Fruit fly (Drosophila melanogaster) whole organism, embryonic: Measurements from ENCODE around the gene CG10581.

Experiments used
- Blimp-1 ChIP-seq: fragments of 200-800 bp; sonication (Bioruptor generic); optimal IDR thresholded peaks from 3 replicates; lab custom pipeline; 2018; ENCODE audit warnings: missing biosample characterization, missing genetic modification characterization, mild to moderate bottlenecking, moderate library complexity, missing genetic modification reagents
- CG11093 ChIP-seq: fragments of 200-800 bp; sonication (Bioruptor generic); IDR thresholded peaks from 3 replicates; pipeline ENCODE4 v1.3.6; 2022; ENCODE audit warnings: missing biosample characterization, missing genetic modification characterization
- CG11560 ChIP-seq: fragments of 200-800 bp; sonication (Bioruptor generic); IDR thresholded peaks from 3 replicates; pipeline ENCODE4 v1.3.6; 2022; ENCODE audit warnings: missing biosample characterization, missing genetic modification characterization
- CG15696 ChIP-seq: fragments of 200-800 bp; sonication (Bioruptor generic); optimal IDR thresholded peaks from 2 replicates; lab custom pipeline; 2019; ENCODE audit warnings: missing biosample characterization, mild to moderate bottlenecking, missing genetic modification characterization, moderate library complexity
- CG16813 ChIP-seq: fragments of 200-800 bp; sonication (Bioruptor generic); IDR thresholded peaks from 3 replicates; pipeline ENCODE4 v1.3.6; 2022; ENCODE audit warnings: missing biosample characterization, missing genetic modification characterization; ENCODE audit not compliant: partially characterized antibody
- CG17568 ChIP-seq: fragments of 200-800 bp; sonication (Bioruptor generic); optimal IDR thresholded peaks from 2 replicates; lab custom pipeline; 2018; ENCODE audit warnings: missing biosample characterization, mild to moderate bottlenecking, missing genetic modification characterization, moderate library complexity
- CG18011 ChIP-seq: fragments of 200-800 bp; sonication (Bioruptor generic); optimal IDR thresholded peaks from 2 replicates; lab custom pipeline; 2017; ENCODE audit warnings: missing biosample characterization, missing genetic modification characterization, mild to moderate bottlenecking, moderate library complexity, missing genotype
- CG30431 ChIP-seq: fragments of 200-800 bp; sonication (Bioruptor generic); optimal IDR thresholded peaks from 2 replicates; lab custom pipeline; 2017; ENCODE audit warnings: missing biosample characterization, missing genetic modification characterization
- CG32532 ChIP-seq: fragments of 200-800 bp; sonication (Bioruptor generic); IDR thresholded peaks from 2 replicates; pipeline ENCODE4 v1.3.6; 2022; ENCODE audit warnings: missing biosample characterization, missing genetic modification characterization
- CG33557 ChIP-seq: fragments of 200-800 bp; sonication (Bioruptor generic); optimal IDR thresholded peaks from 2 replicates; lab custom pipeline; 2019; ENCODE audit warnings: missing biosample characterization, mild to moderate bottlenecking, missing genetic modification characterization, moderate library complexity
- CG3407 ChIP-seq: fragments of 200-800 bp; sonication (Bioruptor generic); optimal IDR thresholded peaks from 2 replicates; lab custom pipeline; 2018; ENCODE audit warnings: missing biosample characterization, mild to moderate bottlenecking, missing genetic modification characterization
- CG3847 ChIP-seq: fragments of 200-800 bp; sonication (Bioruptor generic); IDR thresholded peaks from 2 replicates; pipeline ENCODE4 v1.3.6; 2022; ENCODE audit warnings: missing biosample characterization, missing genetic modification characterization
- CG5245 ChIP-seq: fragments of 200-800 bp; sonication (Bioruptor generic); optimal IDR thresholded peaks from 3 replicates; lab custom pipeline; 2016; ENCODE audit warnings: missing biosample characterization, missing genetic modification characterization
- CG5953 ChIP-seq: fragments of 200-800 bp; sonication (Bioruptor generic); IDR thresholded peaks from 2 replicates; pipeline ENCODE4 v1.3.6; 2022; ENCODE audit warnings: missing biosample characterization, missing genetic modification characterization
- CG6254 ChIP-seq: fragments of 200-800 bp; sonication (Bioruptor generic); optimal IDR thresholded peaks from 3 replicates; lab custom pipeline; 2017; ENCODE audit warnings: mild to moderate bottlenecking, missing biosample characterization, missing genetic modification reagents, missing genetic modification characterization
- CG6683 ChIP-seq: fragments of 200-800 bp; sonication (Bioruptor generic); optimal IDR thresholded peaks from 2 replicates; lab custom pipeline; 2017; ENCODE audit warnings: missing biosample characterization, mild to moderate bottlenecking, missing genetic modification characterization, missing genetic modification reagents
- CG6765 ChIP-seq: fragments of 200-800 bp; sonication (Bioruptor generic); optimal IDR thresholded peaks from 3 replicates; lab custom pipeline; 2017; ENCODE audit warnings: missing biosample characterization, mild to moderate bottlenecking, missing genetic modification characterization
- CG7556 ChIP-seq: fragments of 200-800 bp; sonication (Bioruptor generic); optimal IDR thresholded peaks from 2 replicates; lab custom pipeline; 2017; ENCODE audit warnings: missing biosample characterization, mild to moderate bottlenecking, missing genetic modification characterization
- D19B ChIP-seq: fragments of 200-800 bp; sonication (Bioruptor generic); optimal IDR thresholded peaks from 2 replicates; lab custom pipeline; 2017; ENCODE audit warnings: missing biosample characterization, mild to moderate bottlenecking, missing genetic modification characterization
- Dbx ChIP-seq: fragments of 200-800 bp; sonication (Bioruptor generic); IDR thresholded peaks from 3 replicates; pipeline ENCODE4 v1.3.6; 2022; ENCODE audit warnings: missing biosample characterization, missing genetic modification characterization
- Doc2 ChIP-seq: fragments of 200-800 bp; sonication (Bioruptor generic); IDR thresholded peaks from 2 replicates; pipeline ENCODE4 v1.3.6; 2022; ENCODE audit warnings: missing biosample characterization, missing genetic modification characterization
- Doc3 ChIP-seq: fragments of 200-800 bp; sonication (Bioruptor generic); IDR thresholded peaks from 3 replicates; pipeline ENCODE4 v1.3.6; 2022; ENCODE audit warnings: missing biosample characterization, missing genetic modification characterization; ENCODE audit not compliant: partially characterized antibody
- Drgx ChIP-seq: fragments of 200-800 bp; sonication (Bioruptor generic); IDR thresholded peaks from 2 replicates; pipeline ENCODE4 v1.3.6; 2022; ENCODE audit warnings: missing biosample characterization, missing genetic modification characterization
- Eip74EF ChIP-seq, 2 experiments: fragments of 200-800 bp in 1 of 2; fragments of >200 bp in 1 of 2; sonication (Bioruptor generic) in 1 of 2; optimal IDR thresholded peaks; 2 replicates each; lab custom pipeline; 2017 to 2019; ENCODE audit warnings: missing biosample characterization in 2 of 2, missing genetic modification characterization in 2 of 2, mild to moderate bottlenecking in 1 of 2, moderate library complexity in 1 of 2
- HLH54F ChIP-seq: fragments of 200-800 bp; sonication (Bioruptor generic); optimal IDR thresholded peaks from 3 replicates; lab custom pipeline; 2016; ENCODE audit warnings: missing biosample characterization, missing genetic modification characterization
- MESR4 ChIP-seq: fragments of 200-800 bp; sonication (Bioruptor generic); optimal IDR thresholded peaks from 2 replicates; lab custom pipeline; 2018; ENCODE audit warnings: missing biosample characterization, mild to moderate bottlenecking, missing genetic modification characterization, moderate library complexity
- Mrtf ChIP-seq: fragments of 200-800 bp; sonication (Bioruptor generic); IDR thresholded peaks from 3 replicates; pipeline ENCODE4 v1.3.6; 2022; ENCODE audit warnings: missing biosample characterization, missing genetic modification characterization
- Myb ChIP-seq: fragments of 200-800 bp; sonication (Bioruptor generic); optimal IDR thresholded peaks from 2 replicates; lab custom pipeline; 2016; ENCODE audit warnings: missing biosample characterization, missing genetic modification characterization
- ab ChIP-seq: fragments of 200-800 bp; sonication (Bioruptor generic); optimal IDR thresholded peaks from 2 replicates; lab custom pipeline; 2016; ENCODE audit warnings: missing biosample characterization, missing genetic modification characterization
- ac ChIP-seq: fragments of 200-800 bp; sonication (Bioruptor generic); optimal IDR thresholded peaks from 3 replicates; lab custom pipeline; 2017; ENCODE audit warnings: missing biosample characterization, mild to moderate bottlenecking, missing genetic modification characterization
- amos ChIP-seq: fragments of 200-800 bp; sonication (Bioruptor generic); IDR thresholded peaks from 2 replicates; pipeline ENCODE4 v1.3.6; 2022; ENCODE audit warnings: missing biosample characterization, missing genetic modification characterization; ENCODE audit not compliant: partially characterized antibody
- br ChIP-seq: fragments of >200 bp; optimal IDR thresholded peaks from 2 replicates; lab custom pipeline; 2017
- ems ChIP-seq: fragments of 200-800 bp; sonication (Bioruptor generic); optimal IDR thresholded peaks from 3 replicates; lab custom pipeline; 2016; ENCODE audit warnings: missing biosample characterization, missing genetic modification characterization
- en ChIP-seq: fragments of 200-800 bp; sonication (Bioruptor generic); optimal IDR thresholded peaks from 2 replicates; lab custom pipeline; 2016; ENCODE audit warnings: missing biosample characterization, missing genetic modification characterization
- ewg ChIP-seq: fragments of 200-800 bp; sonication (Bioruptor generic); optimal IDR thresholded peaks from 3 replicates; lab custom pipeline; 2017; ENCODE audit warnings: mild to moderate bottlenecking, missing biosample characterization, missing genetic modification reagents, missing genetic modification characterization
- fd64A ChIP-seq: fragments of 200-800 bp; sonication (Bioruptor generic); optimal IDR thresholded peaks from 3 replicates; lab custom pipeline; 2018; ENCODE audit warnings: missing biosample characterization, mild to moderate bottlenecking, missing genetic modification characterization
- ftz-f1 ChIP-seq: fragments of 200-800 bp; sonication (Bioruptor generic); optimal IDR thresholded peaks from 2 replicates; lab custom pipeline; 2016; ENCODE audit warnings: missing biosample characterization, missing genetic modification characterization
- kah ChIP-seq: fragments of 200-800 bp; sonication (Bioruptor generic); optimal IDR thresholded peaks from 2 replicates; lab custom pipeline; 2018; ENCODE audit warnings: missing biosample characterization, mild to moderate bottlenecking, missing genetic modification characterization
- kni ChIP-seq: fragments of 200-800 bp; sonication (Bioruptor generic); optimal IDR thresholded peaks from 3 replicates; lab custom pipeline; 2017; ENCODE audit warnings: mild to moderate bottlenecking, missing biosample characterization, missing genetic modification reagents, missing genetic modification characterization
- org-1 ChIP-seq: fragments of 200-800 bp; sonication (Bioruptor generic); optimal IDR thresholded peaks from 2 replicates; lab custom pipeline; 2017; ENCODE audit warnings: missing biosample characterization, missing genetic modification characterization
- pan ChIP-seq, 4 experiments: fragments of >200 bp in 3 of 4; fragments of 200-800 bp in 1 of 4; sonication (Bioruptor generic) in 1 of 4; optimal IDR thresholded peaks in 3 of 4; IDR thresholded peaks in 1 of 4; 2 replicates each; pipeline versions ENCODE4 v1.3.6 to Lab custom; 2017 to 2022; ENCODE audit warnings: missing biosample characterization in 2 of 4, missing genetic modification characterization in 2 of 4, mixed read lengths in 1 of 4
- pros ChIP-seq: fragments of 200-800 bp; sonication (Bioruptor generic); optimal IDR thresholded peaks from 3 replicates; lab custom pipeline; 2019; ENCODE audit warnings: missing biosample characterization, mild to moderate bottlenecking, missing genetic modification characterization, moderate library complexity
- pum ChIP-seq: fragments of 200-800 bp; sonication (Bioruptor generic); optimal IDR thresholded peaks from 2 replicates; lab custom pipeline; 2016; ENCODE audit warnings: missing biosample characterization, missing genetic modification characterization
- rib ChIP-seq: fragments of 200-800 bp; sonication (Bioruptor generic); IDR thresholded peaks from 2 replicates; pipeline ENCODE4 v1.3.6; 2022; ENCODE audit warnings: missing biosample characterization, missing genetic modification characterization
- sima ChIP-seq: fragments of 200-800 bp; sonication (Bioruptor generic); optimal IDR thresholded peaks from 2 replicates; lab custom pipeline; 2016; ENCODE audit warnings: missing biosample characterization, missing genetic modification characterization
- sisA ChIP-seq: fragments of 200-800 bp; sonication (Bioruptor generic); IDR thresholded peaks from 2 replicates; pipeline ENCODE4 v1.3.6; 2022; ENCODE audit warnings: missing biosample characterization, missing genetic modification characterization
- slp2 ChIP-seq: fragments of 200-800 bp; sonication (Bioruptor generic); optimal IDR thresholded peaks from 2 replicates; lab custom pipeline; 2016; ENCODE audit warnings: missing biosample characterization, missing genetic modification characterization
- tup ChIP-seq: fragments of 200-800 bp; sonication (Bioruptor generic); optimal IDR thresholded peaks from 2 replicates; lab custom pipeline; 2016; ENCODE audit warnings: missing biosample characterization, mild to moderate bottlenecking, missing genetic modification characterization, moderate library complexity
- tx ChIP-seq: fragments of 200-800 bp; sonication (Bioruptor generic); optimal IDR thresholded peaks from 2 replicates; lab custom pipeline; 2016; ENCODE audit warnings: missing biosample characterization, missing genetic modification characterization
- unpg ChIP-seq: fragments of 200-800 bp; sonication (Bioruptor generic); optimal IDR thresholded peaks from 3 replicates; lab custom pipeline; 2018; ENCODE audit warnings: missing biosample characterization, mild to moderate bottlenecking, missing genetic modification characterization, moderate library complexity
- usp ChIP-seq: fragments of >200 bp; optimal IDR thresholded peaks from 2 replicates; lab custom pipeline; 2017; ENCODE audit warnings: missing biosample characterization, missing genetic modification characterization

The CG10581 gene

DNA sequence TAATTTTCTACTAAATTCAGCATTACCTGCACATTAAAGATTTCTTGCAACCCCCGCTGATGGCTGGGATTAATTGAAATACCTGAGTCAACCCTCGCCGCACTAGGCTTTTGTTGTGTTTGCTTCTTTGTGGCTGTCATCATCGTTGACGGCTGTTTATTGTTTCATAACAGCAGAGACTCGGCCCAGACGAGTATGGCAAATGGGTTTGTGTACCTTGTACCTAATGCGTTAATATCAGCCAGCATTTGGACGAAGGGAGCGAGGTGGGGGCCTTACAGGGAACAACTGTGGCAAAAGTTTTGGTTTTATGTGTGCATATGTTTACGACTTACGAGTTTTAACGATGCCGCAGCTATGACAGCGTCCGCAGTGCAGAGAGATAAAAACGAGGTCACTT, 21.8 kb upstream of the CG10581 start (continued):
- TF ChIP-seq amos, result no peak
- no peak for TF ChIP-seq MESR4 (GFP tag; lab: Kevin White, UChicago)
- no peak for TF ChIP-seq CG6765
- no peak for TF ChIP-seq Drgx
- no peak for TF ChIP-seq Doc2 (GFP tag; lab: Robert Waterston, UW)
- TF ChIP-seq Eip74EF (GFP tag; optimal IDR thresholded peaks at IDR 0.05; lab: Kevin White, UChicago), result no peak
- TF ChIP-seq Blimp-1, result no peak
- no peak for TF ChIP-seq CG33557 (GFP tag; lab: Kevin White, UChicago)
- TF ChIP-seq en (GFP tag; lab: Kevin White, UChicago), result no peak
- no peak for TF ChIP-seq sisA (GFP tag; lab: Robert Waterston, UW)
- no peak for TF ChIP-seq slp2
- TF ChIP-seq pan (optimal IDR thresholded peaks at IDR 0.05; lab: Kevin White, UChicago), result no peak
- TF ChIP-seq pan (GFP tag; optimal IDR thresholded peaks at IDR 0.05 in 1 of 2, IDR thresholded peaks at IDR 0.05 in 1 of 2), result no peak
- TF ChIP-seq fd64A, result peak; percentile 8
- no peak for TF ChIP-seq ftz-f1 (GFP tag; lab: Kevin White, UChicago)
- TF ChIP-seq pum (GFP tag; lab: Kevin White, UChicago), result no peak
- no peak for TF ChIP-seq CG5953 (GFP tag; lab: Robert Waterston, UW)
- no peak for TF ChIP-seq kah (GFP tag; lab: Kevin White, UChicago)
- TF ChIP-seq ems (GFP tag; lab: Kevin White, UChicago), result no peak
- no peak for TF ChIP-seq ewg
- no peak for TF ChIP-seq CG16813 (GFP tag; lab: Robert Waterston, UW)
- no peak for TF ChIP-seq CG17568 (GFP tag; lab: Kevin White, UChicago)
- TF ChIP-seq org-1 (GFP tag; lab: Kevin White, UChicago), result no peak
- peak; percentile 27 for TF ChIP-seq pros (GFP tag; lab: Kevin White, UChicago)
- TF ChIP-seq Doc3 (GFP tag; lab: Robert Waterston, UW), result no peak
- TF ChIP-seq unpg (GFP tag; lab: Kevin White, UChicago), result no peak
- no peak for TF ChIP-seq ac (GFP tag; lab: Kevin White, UChicago)
- TF ChIP-seq Dbx (GFP tag; lab: Robert Waterston, UW), result no peak
- TF ChIP-seq tup, result no peak
- no peak for TF ChIP-seq CG3407 (GFP tag; lab: Kevin White, UChicago)
- no peak for TF ChIP-seq br (lab: Kevin White, UChicago)
- TF ChIP-seq HLH54F (GFP tag; lab: Kevin White, UChicago), result no peak
- no peak for TF ChIP-seq usp (GFP tag; lab: Kevin White, UChicago)
- TF ChIP-seq CG32532 (GFP tag; lab: Robert Waterston, UW), result 0 out of 2 replicates have a peak, but pooled peaks have one; percentile 19
- TF ChIP-seq kni (GFP tag; lab: Kevin White, UChicago), result peak; percentile 30
- no peak for TF ChIP-seq rib (GFP tag; lab: Robert Waterston, UW)
- TF ChIP-seq CG6254 (GFP tag; lab: Kevin White, UChicago), result no peak
- no peak for TF ChIP-seq sima (GFP tag; lab: Kevin White, UChicago)
- TF ChIP-seq D19B (GFP tag; lab: Kevin White, UChicago), result no peak
- TF ChIP-seq CG6683, result no peak
- no peak for TF ChIP-seq Myb
- no peak for TF ChIP-seq CG11093 (GFP tag; lab: Robert Waterston, UW)
- no peak for TF ChIP-seq CG5245 (GFP tag; lab: Kevin White, UChicago)
- no peak for TF ChIP-seq CG11560 (tag; lab: Robert Waterston, UW)
- TF ChIP-seq CG18011 (GFP tag; lab: Kevin White, UChicago), result no peak
- no peak for TF ChIP-seq CG15696
- TF ChIP-seq Mrtf, result no peak
- TF ChIP-seq CG3847, result no peak
- TF ChIP-seq tx, result no peak
- TF ChIP-seq CG7556 (GFP tag; lab: Kevin White, UChicago), result no peak
- no peak for TF ChIP-seq CG30431
- no peak for TF ChIP-seq ab (GFP tag; lab: Kevin White, UChicago)
